Worm (Caenorhabditis elegans) whole organism, L3 larva: ENCODE measurements around the gene srh-111.

ENCODE experiments used
- elt-3 ChIP-seq, 3 experiments: fragments of 150-350 bp in 1 of 3; sonication (generic microtip) in 2 of 3; optimal IDR thresholded peaks; 2 replicates in 2 of 3; 4 replicates in 1 of 3; lab custom pipeline; 2014 to 2017; ENCODE audit warnings: missing biosample characterization in 3 of 3, missing genetic modification characterization in 3 of 3
- nhr-12 ChIP-seq: fragments of 150-350 bp; optimal IDR thresholded peaks from 2 replicates; lab custom pipeline; 2014; ENCODE audit warnings: missing biosample characterization, missing genetic modification characterization
- pqm-1 ChIP-seq: fragments of 150-350 bp; optimal IDR thresholded peaks from 2 replicates; lab custom pipeline; 2017; ENCODE audit warnings: missing biosample characterization, missing genetic modification characterization, inconsistent platforms
- skn-1 ChIP-seq: fragments of 150-350 bp; optimal IDR thresholded peaks from 2 replicates; lab custom pipeline; 2014; ENCODE audit warnings: missing biosample characterization, missing genetic modification characterization
- ztf-11 ChIP-seq: fragments of 150-350 bp; optimal IDR thresholded peaks from 2 replicates; lab custom pipeline; 2014; ENCODE audit warnings: missing biosample characterization, missing genetic modification characterization

- no peak for TF ChIP-seq pqm-1 (tag; lab: Kevin White, UChicago)
- no peak for TF ChIP-seq skn-1 (tag; lab: Kevin White, UChicago)
- TF ChIP-seq nhr-12 (tag; lab: Kevin White, UChicago): no peak
- no peak for TF ChIP-seq ztf-11 (tag; lab: Kevin White, UChicago)
- TF ChIP-seq elt-3 (tag; optimal IDR thresholded peaks at IDR 0.05; lab: Kevin White, UChicago): no peak
Measured at ce11 chrV:17467881-17468280, 17.1 kb downstream of the srh-111 start.
